Fruit fly (Drosophila melanogaster) whole organism, adult: ENCODE measurements around the gene CG42637.

Experiments
- CG11617 ChIP-seq: fragments of 200-800 bp; sonication (Bioruptor generic); optimal IDR thresholded peaks from 2 replicates; lab custom pipeline; 2017; ENCODE audit warnings: mild to moderate bottlenecking, missing biosample characterization, missing genetic modification reagents, missing genetic modification characterization
- CG1620 ChIP-seq: fragments of 200-800 bp; sonication (Bioruptor generic); optimal IDR thresholded peaks from 2 replicates; lab custom pipeline; 2016; ENCODE audit warnings: missing biosample characterization, missing genetic modification characterization
- CG33017 ChIP-seq: fragments of 200-800 bp; sonication (Bioruptor generic); optimal IDR thresholded peaks from 2 replicates; lab custom pipeline; 2018; ENCODE audit warnings: missing biosample characterization, mild to moderate bottlenecking, missing genetic modification characterization, moderate library complexity
- CG5204 ChIP-seq: fragments of 200-800 bp; sonication (Bioruptor generic); optimal IDR thresholded peaks from 2 replicates; lab custom pipeline; 2016; ENCODE audit warnings: missing biosample characterization, missing genetic modification characterization
- CG7101 ChIP-seq: fragments of 200-800 bp; sonication (Bioruptor generic); optimal IDR thresholded peaks from 2 replicates; lab custom pipeline; 2018; ENCODE audit warnings: missing biosample characterization, mild to moderate bottlenecking, missing genetic modification characterization, moderate library complexity
- Clk ChIP-seq: fragments of 200-800 bp; sonication (Bioruptor generic); optimal IDR thresholded peaks from 2 replicates; lab custom pipeline; 2017; ENCODE audit warnings: missing biosample characterization, missing genetic modification characterization
- Crg-1 ChIP-seq: fragments of 200-800 bp; sonication (Bioruptor generic); optimal IDR thresholded peaks from 2 replicates; lab custom pipeline; 2016; ENCODE audit warnings: missing biosample characterization, missing genetic modification characterization
- Mnt ChIP-seq: fragments of 200-800 bp; sonication (Bioruptor generic); optimal IDR thresholded peaks from 2 replicates; lab custom pipeline; 2016; ENCODE audit warnings: missing biosample characterization, mild to moderate bottlenecking, missing genetic modification characterization
- cic ChIP-seq: fragments of 200-800 bp; sonication (Bioruptor generic); optimal IDR thresholded peaks from 2 replicates; lab custom pipeline; 2017; ENCODE audit warnings: missing biosample characterization, mild to moderate bottlenecking, missing genetic modification characterization, moderate library complexity
- kay ChIP-seq: fragments of 200-800 bp; sonication (Bioruptor generic); peaks from one replicate; lab custom pipeline; 2016; ENCODE audit warnings: missing biosample characterization, missing genetic modification characterization, borderline replicate concordance
- ovo ChIP-seq: fragments of 200-800 bp; sonication (Bioruptor generic); optimal IDR thresholded peaks from 2 replicates; lab custom pipeline; 2016; ENCODE audit warnings: missing biosample characterization, missing genetic modification characterization
- pad ChIP-seq: fragments of 200-800 bp; sonication (Bioruptor generic); optimal IDR thresholded peaks from 3 replicates; lab custom pipeline; 2017; ENCODE audit warnings: missing biosample characterization, missing genetic modification characterization, mild to moderate bottlenecking, moderate library complexity, missing genetic modification reagents
- toe ChIP-seq: fragments of 200-800 bp; sonication (Bioruptor generic); optimal IDR thresholded peaks from 2 replicates; lab custom pipeline; 2016; ENCODE audit warnings: missing biosample characterization, missing genetic modification characterization

dm6 chr3L:19804908-19805307 lies 11.5 kb upstream of the CG42637 start, which contains the start of the genes TORIP and Ccdc58:
- TF ChIP-seq kay (no peak), CG1620 (no peak), pad (no peak), toe (GFP tag; lab: Kevin White, UChicago) (no peak), CG33017 (tag; lab: Kevin White, UChicago) (no peak), CG11617 (GFP tag; lab: Kevin White, UChicago) (no peak), Crg-1 (GFP tag; lab: Kevin White, UChicago) (no peak), Clk (GFP tag; lab: Kevin White, UChicago) (no peak), Mnt (GFP tag; lab: Kevin White, UChicago) (no peak), CG5204 (GFP tag; lab: Kevin White, UChicago) (no peak), ovo (no peak), cic (GFP tag; lab: Kevin White, UChicago) (no peak), CG7101 (tag; lab: Kevin White, UChicago) (no peak)
